Fruit fly (Drosophila melanogaster) Kc167 (cell line): Measurements from ENCODE around the gene CG32246.

ENCODE experiments used
- Sin3A ChIP-seq: fragments of >200 bp; optimal IDR thresholded peaks from 2 replicates; lab custom pipeline; 2018; ENCODE audit warnings: missing external identifiers
- psq ChIP-seq: fragments of >200 bp; optimal IDR thresholded peaks from 2 replicates; lab custom pipeline; 2017; ENCODE audit warnings: missing external identifiers
- ttk ChIP-seq: sonication (Bioruptor generic); optimal IDR thresholded peaks from 2 replicates; lab custom pipeline; 2017; ENCODE audit warnings: missing external identifiers

The CG32246 gene

DNA sequence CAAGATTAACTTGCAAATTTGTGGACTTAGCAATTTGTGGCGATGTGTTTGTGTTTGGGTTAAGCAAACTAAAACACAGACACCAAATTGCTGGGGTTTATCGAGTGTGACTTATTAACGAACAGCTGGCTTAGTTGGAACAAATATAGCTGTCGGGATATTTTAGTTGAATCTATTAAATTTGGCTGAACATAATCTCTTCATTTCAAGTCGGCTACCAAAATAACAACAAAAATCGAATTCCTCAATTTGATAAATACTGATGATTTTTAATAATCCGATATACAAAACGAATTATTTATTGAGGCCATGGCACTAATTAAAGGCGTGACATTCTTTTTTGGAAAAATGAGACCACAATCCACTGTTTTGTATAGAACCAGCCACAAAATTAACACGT lies 46.3 kb downstream of the CG32246 start, which contains the start of gene CG32236:
TSS of gene CG32236 (minus strand) at position 101 of the 400 bp plus-strand sequence.
- TF ChIP-seq psq (lab: Kevin White, UChicago) (no peak), ttk (lab: Kevin White, UChicago) (no peak), Sin3A (lab: Kevin White, UChicago) (no peak)
